Fruit fly (Drosophila melanogaster): ENCODE measurements around the gene CG11828.

CG11828 gene

DNA sequence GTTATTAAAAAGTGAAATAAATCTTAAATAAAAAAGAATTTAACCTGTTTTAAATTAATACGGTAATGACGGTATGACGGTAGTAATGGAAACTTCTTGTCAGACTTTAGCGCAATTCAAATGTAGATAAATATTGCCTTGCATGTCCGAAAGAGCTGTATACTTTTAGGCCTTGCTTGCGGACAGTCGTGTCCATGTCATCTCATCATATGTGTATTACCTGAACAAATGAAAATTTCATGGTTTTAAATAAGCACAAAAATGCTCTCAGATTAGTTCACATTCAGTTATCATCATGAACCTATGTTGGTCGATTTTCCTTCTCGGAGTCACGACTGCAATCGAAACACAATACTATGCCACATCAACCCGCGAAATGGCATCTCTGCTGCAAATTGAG lies at the start of gene CG11828:
CG11828 (plus strand) TSS at position 301 of the 400 bp plus-strand sequence.
- no peak for TF ChIP-seq noc (tag; optimal IDR thresholded peaks at IDR 0.05)

DNA sequence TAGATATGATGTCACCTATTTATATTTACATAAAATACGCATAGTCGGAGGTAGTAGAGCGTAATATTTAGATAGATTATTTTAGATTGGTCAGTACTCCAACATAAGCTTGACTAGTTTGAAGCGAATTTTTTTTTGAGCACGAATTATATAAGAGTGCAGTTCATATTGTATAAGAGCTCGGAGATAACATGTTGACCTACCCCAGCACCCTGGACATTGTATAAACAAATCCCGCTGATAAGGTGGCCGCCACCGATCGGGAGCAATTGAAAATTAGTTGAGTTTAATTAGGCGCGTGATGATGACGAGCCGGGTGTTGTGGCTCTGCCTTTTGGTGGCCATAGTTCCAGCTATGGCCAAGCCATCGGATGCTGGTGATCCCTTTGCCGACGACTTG lies 47.5 kb upstream of the CG11828 start, which contains the start of gene Nepl18:
Nepl18 (plus strand) TSS at position 277 of the 400 bp plus-strand sequence.
- no peak for TF ChIP-seq noc (tag; optimal IDR thresholded peaks at IDR 0.05)

DNA sequence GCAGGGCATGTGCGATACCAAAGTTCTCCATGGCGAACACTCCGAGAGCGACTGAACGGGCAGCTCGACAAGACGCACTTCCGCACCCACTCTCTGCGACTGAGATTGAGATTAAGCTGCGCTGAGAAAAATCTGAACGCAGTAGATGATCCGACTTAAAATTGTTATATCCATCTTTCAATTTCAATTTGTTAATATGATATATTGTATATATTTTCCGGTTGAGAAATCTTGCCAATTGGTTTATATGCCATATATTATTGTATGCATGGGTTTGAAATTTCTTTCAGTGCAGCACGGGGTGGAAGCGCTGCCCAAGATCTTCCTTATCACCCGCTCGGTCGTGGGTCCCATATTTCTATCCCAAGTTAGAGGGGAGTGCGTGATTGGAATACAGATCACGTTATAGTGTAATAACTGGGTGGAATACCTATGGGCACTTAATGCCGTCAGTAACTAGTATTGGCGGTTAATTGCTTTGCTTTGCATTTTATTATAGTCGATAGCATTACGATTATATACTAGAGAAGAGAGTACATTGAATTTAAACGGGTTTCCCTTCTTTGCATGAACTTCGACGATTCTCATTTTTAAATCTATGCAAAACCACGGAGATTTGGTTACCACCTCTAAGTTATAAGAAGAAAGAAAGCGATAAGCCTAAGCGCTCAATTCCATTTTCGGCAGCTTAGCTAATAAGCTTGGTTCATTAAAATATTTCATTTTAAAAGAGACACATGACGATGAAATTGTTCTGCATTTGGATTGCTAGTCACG lies 42.6 kb upstream of the CG11828 start, which contains the start of the genes Nepl19 and Nepl20:
Nepl19 (minus strand) TSS at position 57 of the 777 bp plus-strand sequence.
Nepl20 (plus strand) TSS at position 727 of the 777 bp plus-strand sequence.
- TF ChIP-seq noc (tag; optimal IDR thresholded peaks at IDR 0.05), result peak; percentile 93

DNA sequence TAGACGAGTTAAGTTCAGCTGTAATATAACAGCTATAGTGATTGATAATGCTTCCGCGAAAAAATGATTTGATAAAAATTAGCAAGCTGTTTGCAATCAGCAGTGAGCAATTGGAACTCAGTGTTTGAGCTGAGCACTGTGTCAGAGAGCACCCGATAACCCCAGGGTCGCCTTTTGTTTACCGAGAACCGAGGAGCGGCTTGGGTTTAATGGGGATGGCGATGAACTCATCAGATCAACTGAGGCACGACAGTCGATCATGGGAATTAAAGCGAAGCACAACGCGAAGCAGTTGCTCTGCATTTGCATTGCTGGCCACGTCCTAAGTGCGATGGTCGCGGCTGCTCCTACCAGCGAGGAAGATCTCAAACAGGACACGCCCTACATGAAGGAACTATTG lies 39.4 kb upstream of the CG11828 start, which contains the start of gene Nepl21:
Nepl21 (plus strand) TSS at position 260 of the 400 bp plus-strand sequence.
- peak; percentile 34 for TF ChIP-seq noc (tag; optimal IDR thresholded peaks at IDR 0.05)

DNA sequence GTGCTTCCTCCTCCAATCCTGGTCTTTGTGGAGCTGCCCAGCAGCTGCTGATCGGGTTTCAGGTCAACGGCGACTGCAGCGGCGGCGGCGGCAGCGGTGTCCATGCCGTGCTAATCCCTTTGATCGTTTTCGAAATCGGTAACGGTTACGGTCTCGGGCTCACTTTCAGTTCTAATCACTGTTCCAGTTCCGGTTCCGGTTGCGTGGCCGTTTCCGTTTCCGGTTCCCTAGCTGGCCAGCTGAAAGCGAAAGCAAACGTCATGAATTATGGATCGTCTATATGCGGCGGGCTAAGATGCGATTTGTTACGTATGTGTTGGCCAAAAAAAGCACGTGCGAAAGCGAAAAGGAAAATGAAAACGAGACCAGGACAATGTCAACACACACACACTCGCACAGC lies 36.0 kb upstream of the CG11828 start:
- TF ChIP-seq noc (tag; optimal IDR thresholded peaks at IDR 0.05), result no peak

DNA sequence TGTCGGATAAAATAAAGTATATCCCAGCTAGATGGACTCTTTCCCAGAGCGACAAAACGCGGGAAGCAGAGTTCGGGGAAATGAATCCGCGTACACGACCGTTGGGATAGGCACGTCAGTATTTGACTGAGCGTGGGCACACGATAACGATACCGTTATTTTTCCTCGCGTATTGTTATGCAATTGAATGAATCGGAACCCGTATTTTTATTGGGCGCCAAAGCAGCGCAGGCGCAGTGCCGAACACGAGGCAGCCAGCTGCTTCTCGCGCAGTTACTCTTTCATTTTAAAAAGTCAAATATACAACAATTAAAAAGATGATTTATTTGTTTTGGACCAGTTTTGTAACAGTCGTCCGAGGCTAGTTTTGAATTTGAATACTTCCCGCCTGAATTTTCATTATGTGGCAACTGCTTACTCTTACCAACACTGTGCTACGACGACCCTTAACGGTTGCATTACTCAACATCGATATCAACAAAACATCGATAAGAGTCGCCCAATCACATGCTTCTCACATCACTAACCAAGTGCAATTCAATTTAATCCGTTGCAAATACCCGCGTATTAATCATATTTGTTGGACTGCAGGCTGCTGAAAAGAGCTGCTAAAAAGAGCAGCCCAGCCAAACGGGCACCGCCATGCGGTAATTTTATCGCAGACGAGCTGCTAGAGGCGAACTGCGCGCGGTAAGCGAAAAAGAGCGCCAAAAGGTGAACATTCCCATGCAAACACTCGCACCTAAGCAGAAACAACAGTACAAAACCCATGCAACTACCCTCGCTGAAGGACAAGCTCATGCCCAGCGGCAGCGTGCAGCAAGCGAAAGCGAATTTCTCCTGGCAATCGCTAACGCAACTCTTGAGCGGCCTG lies 35.0 kb upstream of the CG11828 start, which contains the start of the genes CG33203 and Doa:
CG33203 (minus strand) TSS at position 151 of the 874 bp plus-strand sequence.
Doa (plus strand) TSS at position 515 of the 874 bp plus-strand sequence.
- no peak for TF ChIP-seq noc (tag; optimal IDR thresholded peaks at IDR 0.05)

DNA sequence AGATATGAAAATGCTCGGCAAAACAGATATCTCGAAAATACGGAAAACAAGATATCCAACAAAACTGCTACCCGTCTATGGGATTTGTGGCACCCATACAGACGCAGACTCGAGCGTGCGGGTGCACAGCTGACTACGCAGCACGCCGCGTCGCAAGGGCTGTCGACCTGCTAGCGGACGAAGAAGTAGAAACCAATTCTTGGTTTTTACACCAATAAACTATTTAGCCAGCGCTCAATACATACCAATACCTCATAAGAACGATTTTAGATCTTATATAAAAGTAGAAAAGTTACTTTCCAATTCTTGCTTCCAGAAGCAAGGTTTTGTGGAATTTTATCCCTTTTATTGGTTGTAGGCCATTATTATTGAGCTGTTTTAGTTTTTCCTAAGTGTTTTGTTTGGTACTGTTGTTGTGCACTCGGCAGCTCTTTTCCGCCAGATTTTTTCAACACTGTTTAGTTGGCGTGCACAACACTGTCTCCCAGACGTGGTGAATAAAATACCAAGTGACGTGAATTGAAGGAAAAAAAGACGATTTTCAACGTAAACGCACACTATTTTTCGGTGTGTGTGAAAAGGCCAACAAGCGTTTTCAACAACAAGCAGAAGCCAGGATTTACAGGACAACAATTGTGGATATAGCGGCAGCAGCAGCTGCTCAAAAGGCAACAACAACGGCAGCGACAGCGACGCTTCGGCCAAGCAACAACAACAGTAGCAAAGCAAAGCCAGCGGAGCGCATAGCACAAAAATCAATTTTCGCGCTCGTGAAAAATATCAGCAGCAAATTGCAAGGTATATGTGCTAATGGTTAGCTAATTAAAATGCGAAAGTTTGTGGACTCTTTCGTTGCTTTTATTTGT lies 34.0 kb upstream of the CG11828 start:
- peak; percentile 92 for TF ChIP-seq noc (tag; optimal IDR thresholded peaks at IDR 0.05)

DNA sequence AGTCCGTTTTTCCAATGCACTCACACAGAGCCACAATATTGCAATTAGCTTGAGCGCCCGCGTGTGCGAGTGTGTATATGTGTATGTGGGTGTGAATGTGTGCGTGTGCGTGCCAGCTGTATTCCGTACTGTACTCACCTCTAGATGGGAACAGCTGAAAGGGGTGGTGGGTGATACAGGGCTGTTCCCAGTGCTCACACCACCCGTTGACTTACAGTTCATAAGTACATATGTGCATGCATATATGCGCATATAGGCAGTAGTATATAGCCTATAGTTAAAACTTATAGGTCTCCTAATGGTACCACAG lies 33.5 kb upstream of the CG11828 start:
- no peak for TF ChIP-seq noc (tag; optimal IDR thresholded peaks at IDR 0.05)

DNA sequence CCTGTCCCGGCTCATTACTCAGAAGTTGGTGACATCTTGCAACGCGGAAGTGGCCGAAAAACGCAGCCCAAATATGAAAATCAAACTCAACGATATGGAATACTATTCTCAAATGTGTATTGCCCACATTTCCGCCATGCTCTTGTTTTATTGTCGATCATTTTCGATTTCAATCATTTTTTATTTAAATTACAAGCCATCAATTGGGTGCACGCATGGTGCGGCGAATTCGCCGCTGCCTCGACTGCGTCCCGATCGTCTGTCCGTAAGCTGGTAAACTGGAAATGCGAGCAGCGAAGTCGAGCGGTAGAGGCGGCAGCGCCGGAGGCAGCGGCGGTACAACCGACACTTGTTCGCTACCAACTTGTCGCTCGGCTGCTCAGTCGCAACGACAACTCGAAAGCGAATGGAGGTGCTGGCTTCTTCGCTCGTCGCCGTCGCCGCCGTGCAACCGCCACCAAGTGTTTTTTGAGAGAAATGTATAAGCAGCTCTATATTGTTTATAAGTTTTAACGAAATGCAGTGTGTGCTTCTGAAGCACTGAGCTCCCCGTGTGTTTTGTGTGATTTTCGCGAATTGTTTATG lies 31.2 kb upstream of the CG11828 start:
- no peak for TF ChIP-seq noc (tag; optimal IDR thresholded peaks at IDR 0.05)

DNA sequence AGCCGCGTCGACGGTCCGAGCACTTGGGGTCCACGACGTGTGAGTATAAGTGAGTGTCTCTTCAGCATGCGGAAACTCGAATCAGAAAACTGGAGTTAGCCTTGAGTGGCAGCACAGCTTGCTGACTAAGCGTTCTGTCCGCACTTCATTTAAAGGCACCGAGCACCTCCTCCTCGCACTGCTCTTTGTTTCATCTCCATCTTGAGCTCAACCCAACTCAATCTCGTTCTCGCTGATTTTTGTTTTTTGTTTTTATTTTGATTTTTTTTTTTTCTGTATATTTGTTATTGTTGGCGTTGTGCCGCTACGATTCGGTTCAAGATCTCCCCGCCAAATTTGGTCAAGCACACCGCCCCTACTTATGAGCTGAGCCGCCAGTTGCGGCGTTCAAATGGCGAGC lies 27.8 kb upstream of the CG11828 start:
- TF ChIP-seq noc (tag; optimal IDR thresholded peaks at IDR 0.05), result no peak

DNA sequence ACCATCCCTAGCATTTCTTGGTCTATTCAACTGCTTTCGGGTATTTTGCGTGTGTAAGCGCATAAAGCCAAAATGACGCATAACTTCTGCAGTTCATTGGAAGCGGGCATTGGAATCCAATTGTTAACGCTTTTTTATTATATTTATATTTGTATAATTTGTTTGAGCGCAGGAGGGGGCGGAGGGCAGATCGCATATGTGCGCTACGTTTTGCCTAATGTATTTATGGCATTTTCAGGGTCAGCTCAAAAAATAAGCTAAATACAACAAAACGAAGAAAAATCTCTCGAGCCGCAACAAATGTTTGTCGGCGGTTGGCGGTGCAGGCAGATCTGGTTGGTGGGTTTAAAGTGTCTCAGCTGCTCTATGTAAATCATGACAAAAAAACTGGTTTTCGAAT lies 25.0 kb upstream of the CG11828 start:
- no peak for TF ChIP-seq noc (tag; optimal IDR thresholded peaks at IDR 0.05)

DNA sequence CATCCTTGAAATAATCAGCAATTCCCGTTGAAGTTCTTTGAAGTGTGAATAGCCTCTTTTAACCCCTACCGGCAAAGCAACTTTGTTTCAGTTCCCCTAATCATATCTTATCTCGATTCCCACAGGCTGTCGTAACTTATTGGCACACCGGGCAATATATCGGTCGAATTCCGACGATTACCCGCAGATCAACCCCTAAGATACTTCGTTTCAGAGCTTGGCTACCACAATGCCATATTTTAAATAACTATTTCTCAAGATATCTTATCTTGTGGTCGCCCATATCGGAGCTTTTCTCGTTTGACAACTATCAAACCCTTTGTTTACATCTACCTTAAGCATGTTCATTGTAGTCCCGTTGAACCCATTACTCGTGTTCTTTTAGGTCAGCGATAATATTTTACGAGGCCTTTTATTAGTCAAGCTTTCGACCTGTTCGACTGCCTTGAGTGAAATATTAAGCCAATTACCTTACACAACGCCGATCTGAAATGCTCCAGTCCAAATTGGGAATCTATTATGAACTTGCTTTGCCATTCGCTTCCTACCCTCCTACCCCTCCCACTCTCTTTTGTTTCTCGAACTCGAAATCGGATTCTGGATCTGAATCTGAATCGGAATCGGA lies 23.8 kb upstream of the CG11828 start:
- no peak for TF ChIP-seq noc (tag; optimal IDR thresholded peaks at IDR 0.05)

DNA sequence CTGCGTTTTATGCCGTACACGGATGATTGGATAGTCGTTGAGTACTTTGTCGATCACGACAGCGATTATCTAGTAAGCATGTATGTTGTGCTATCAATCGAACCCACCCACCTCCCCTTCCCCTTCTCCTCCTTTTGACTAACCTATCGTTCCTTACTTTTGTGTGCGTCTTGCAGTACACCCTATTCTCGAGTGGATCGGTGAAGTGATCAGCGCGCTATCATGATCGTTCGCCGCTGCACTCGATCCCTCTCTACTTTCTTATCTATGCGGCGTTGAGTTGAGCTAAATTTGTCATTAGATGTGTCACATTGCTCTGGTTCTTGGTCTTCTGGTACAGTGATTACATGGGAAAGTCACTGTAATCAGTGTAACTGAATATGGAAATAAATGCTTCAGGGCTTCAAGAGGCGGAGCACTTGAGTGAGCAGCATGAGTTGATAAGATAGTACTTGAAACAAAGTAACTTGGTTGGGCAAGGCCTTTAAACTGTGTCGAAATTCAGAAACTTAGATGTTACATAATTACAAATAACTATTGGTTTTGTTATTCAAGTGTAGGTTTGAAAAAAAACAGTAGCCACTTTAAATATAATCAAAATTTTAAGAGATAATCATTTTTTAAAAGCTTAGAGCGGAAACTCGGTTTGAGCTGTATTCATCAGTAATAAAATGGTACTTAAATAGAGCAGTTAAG lies 21.2 kb upstream of the CG11828 start:
- TF ChIP-seq noc (tag; optimal IDR thresholded peaks at IDR 0.05), result no peak

DNA sequence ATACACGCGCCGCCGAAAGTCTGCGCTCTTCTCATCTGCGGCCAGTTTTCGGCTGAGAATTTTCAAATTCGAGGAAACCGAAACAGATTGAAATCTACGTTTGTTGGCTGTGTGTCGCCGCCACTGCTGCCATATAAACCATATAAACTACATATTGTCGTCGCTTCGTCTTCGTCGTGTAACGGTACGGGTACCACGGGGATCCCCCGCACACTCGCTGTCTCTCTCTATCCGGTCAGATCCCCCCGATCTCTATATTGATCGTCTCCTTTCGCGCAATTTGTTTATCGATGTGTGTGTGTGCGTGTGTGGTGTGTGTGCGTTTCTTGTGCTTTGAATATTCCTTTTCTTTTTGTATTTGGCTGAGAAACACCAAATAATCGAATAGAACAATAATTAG lies 19.5 kb upstream of the CG11828 start:
- no peak for TF ChIP-seq noc (tag; optimal IDR thresholded peaks at IDR 0.05)

Measured in whole organism, larva.